Fruit fly (Drosophila melanogaster): ENCODE data around the gene Doc3.

Gene Doc3

DNA sequence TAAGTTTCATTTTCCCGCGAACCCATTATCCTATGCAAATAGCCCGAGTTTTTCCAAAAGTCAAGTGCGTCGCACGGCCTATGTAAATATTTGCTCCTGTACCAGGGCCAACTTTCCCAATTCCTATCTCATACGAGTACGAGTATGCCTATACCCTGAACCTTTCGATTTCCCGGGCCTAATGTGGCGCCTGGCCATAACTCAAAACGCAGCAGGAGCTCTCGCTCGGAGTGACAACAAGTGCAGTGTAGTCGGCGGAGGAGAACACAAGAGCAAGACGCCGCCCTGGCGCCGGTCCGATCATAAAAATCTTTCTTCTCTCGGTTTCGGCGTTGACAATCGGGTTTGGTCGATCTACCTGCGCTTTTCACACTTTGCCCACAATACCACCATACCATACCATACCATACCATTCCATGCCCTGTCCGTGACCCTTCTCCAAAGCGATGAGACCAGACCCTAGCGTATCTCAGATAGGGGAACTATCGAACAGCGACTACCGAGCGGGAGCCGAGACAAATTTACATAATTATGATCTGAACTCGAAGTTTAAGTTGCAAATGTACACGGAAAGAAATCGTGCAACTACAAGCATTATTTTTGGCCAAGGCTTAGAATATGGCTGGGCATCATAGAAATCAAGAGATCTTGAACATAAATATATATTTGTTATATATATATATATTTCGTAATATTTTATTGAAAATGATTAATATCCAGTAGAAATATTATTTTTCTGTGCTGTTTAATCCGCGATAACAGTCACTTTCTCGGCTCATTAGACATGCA lies 37.4 kb downstream of the Doc3 start (continued):
- TF ChIP-seq Dfd (GFP tag; optimal IDR thresholded peaks at IDR 0.05) (no peak), Mad (GFP tag; optimal IDR thresholded peaks at IDR 0.05) (no peak), Elba2 (GFP tag; optimal IDR thresholded peaks at IDR 0.05) (no peak), Stat92E (GFP tag; optimal IDR thresholded peaks at IDR 0.05) (no peak), dysf (GFP tag; IDR thresholded peaks at IDR 0.05) (no peak), eyg (GFP tag; optimal IDR thresholded peaks at IDR 0.05) (no peak), CG14050 (GFP tag; IDR thresholded peaks at IDR 0.05) (no peak), az2 (GFP tag; optimal IDR thresholded peaks at IDR 0.05) (peak; percentile 29), Awh (GFP tag; IDR thresholded peaks at IDR 0.05) (peak; percentile 63), CG8924 (tag; optimal IDR thresholded peaks at IDR 0.05) (peak; percentile 31), vvl (GFP tag; IDR thresholded peaks at IDR 0.05) (peak; percentile 81), CG1603 (tag; optimal IDR thresholded peaks at IDR 0.05) (no peak), CG5180 (GFP tag; optimal IDR thresholded peaks at IDR 0.05) (no peak), prd (optimal IDR thresholded peaks at IDR 0.05) (no peak), prd (GFP tag; IDR thresholded peaks at IDR 0.05) (peak; percentile 37; the same call in 2 of the 3 replicates), CG18011 (GFP tag; optimal IDR thresholded peaks at IDR 0.05) (no peak), CG3065 (GFP tag; optimal IDR thresholded peaks at IDR 0.05) (no peak), gem (tag; optimal IDR thresholded peaks at IDR 0.05) (peak; percentile 75), Chrac-16 (GFP tag; optimal IDR thresholded peaks at IDR 0.05) (no peak), Dbx (GFP tag; IDR thresholded peaks at IDR 0.05) (no peak), Jarid2 (GFP tag; optimal IDR thresholded peaks at IDR 0.05) (no peak), CG16779 (GFP tag; IDR thresholded peaks at IDR 0.05) (no peak), CG14014 (GFP tag; IDR thresholded peaks at IDR 0.05) (no peak), Lim3 (GFP tag; IDR thresholded peaks at IDR 0.05) (no peak), ssp (GFP tag; IDR thresholded peaks at IDR 0.05) (no peak), vnd (GFP tag; IDR thresholded peaks at IDR 0.05; ENCODE audit: partially characterized antibody) (no peak), twi (tag; optimal IDR thresholded peaks at IDR 0.05) (peak; percentile 48), crp (GFP tag; optimal IDR thresholded peaks at IDR 0.05) (no peak), CkIIα-i1 (GFP tag; IDR thresholded peaks at IDR 0.05) (no peak), CG9932 (GFP tag; IDR thresholded peaks at IDR 0.05) (no peak), CG15269 (tag; optimal IDR thresholded peaks at IDR 0.05) (peak; percentile 6), wek (GFP tag; optimal IDR thresholded peaks at IDR 0.05) (no peak), fd96Cb (tag; optimal IDR thresholded peaks at IDR 0.05) (peak; percentile 66), CG14965 (GFP tag; optimal IDR thresholded peaks at IDR 0.05; ENCODE audit: borderline replicate concordance) (no peak), CG15696 (tag; optimal IDR thresholded peaks at IDR 0.05) (peak; percentile 42), Six4 (GFP tag; optimal IDR thresholded peaks at IDR 0.05) (peak; percentile 26), pfk (GFP tag; optimal IDR thresholded peaks at IDR 0.05) (no peak), CG4617 (GFP tag; optimal IDR thresholded peaks at IDR 0.05; ENCODE audit: borderline replicate concordance) (no peak), gcm2 (GFP tag; optimal IDR thresholded peaks at IDR 0.05) (no peak), Camta (GFP tag; optimal IDR thresholded peaks at IDR 0.05) (no peak), insv (GFP tag; optimal IDR thresholded peaks at IDR 0.05) (no peak), CG14710 (tag; optimal IDR thresholded peaks at IDR 0.05) (peak; percentile 63), CG14860 (GFP tag; IDR thresholded peaks at IDR 0.05; ENCODE audit: partially characterized antibody) (no peak), oc (tag; optimal IDR thresholded peaks at IDR 0.05) (peak; percentile 87), lab (GFP tag; optimal IDR thresholded peaks at IDR 0.05) (no peak), chn (GFP tag; optimal IDR thresholded peaks at IDR 0.05) (no peak), CG12071 (GFP tag; optimal IDR thresholded peaks at IDR 0.05) (no peak), HHEX (GFP tag; optimal IDR thresholded peaks at IDR 0.05) (no peak), CG17912 (GFP tag; optimal IDR thresholded peaks at IDR 0.05) (no peak)

Data from whole organism, embryonic.